Fruit fly (Drosophila melanogaster): ENCODE measurements around the gene CG34325.

CG34325 gene

DNA sequence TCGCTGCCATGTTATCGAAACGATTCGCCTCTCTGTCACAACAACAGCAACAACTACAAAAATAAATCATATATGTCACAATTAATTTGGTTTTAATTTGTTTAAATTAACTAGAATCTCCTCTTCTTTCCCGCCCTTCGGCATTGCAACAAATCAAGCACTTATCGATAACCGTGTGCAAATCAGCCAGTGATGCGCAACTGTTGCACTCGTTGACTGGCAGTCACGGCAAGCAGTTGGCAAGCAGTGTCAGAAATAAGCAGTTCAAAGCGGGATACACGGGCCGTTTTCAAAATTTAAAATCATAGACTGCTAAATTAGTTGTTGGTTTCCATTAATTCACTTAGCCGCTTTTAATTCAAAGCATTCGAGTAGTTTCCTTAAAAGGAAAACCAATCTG is 37.4 kb downstream of the CG34325 start, which contains the start of gene Axs:
Gene Axs (minus strand): TSS at position 131 of the 400 bp plus-strand sequence.
- TF ChIP-seq CG4496 (GFP tag; IDR thresholded peaks at IDR 0.05) (0 out of 3 replicates have a peak, but pooled peaks have one; percentile 13), CG17806 (tag; optimal IDR thresholded peaks at IDR 0.05) (no peak)

DNA sequence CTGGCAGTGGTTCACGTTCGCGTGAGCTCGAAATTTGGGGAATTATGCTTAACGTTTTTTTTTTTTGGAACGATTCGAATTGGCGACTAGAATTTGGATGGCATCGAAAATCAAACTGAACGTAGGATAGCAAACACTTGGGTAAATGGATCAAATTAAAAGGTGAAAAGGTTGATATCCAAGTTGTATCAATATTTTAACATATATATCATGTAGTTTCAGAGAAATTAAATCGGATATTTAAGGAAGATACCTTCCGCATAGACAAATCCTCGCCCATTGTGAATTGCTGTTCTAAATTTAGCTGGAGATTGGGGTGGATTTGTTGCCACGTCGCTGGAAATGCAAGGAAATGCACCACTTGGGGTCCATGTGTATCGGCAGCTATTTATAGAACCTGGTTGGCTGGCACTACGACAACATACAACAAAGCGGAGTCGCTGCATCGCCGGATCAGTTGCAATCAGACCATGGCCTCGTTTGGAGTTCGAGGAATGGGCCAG is 42.3 kb downstream of the CG34325 start, which contains the start of the genes CG13010 and sing:
Gene CG13010 (minus strand): TSS at position 101 of the 503 bp plus-strand sequence.
Gene sing (plus strand): TSS at position 453 of the 503 bp plus-strand sequence.
- TF ChIP-seq CG8301 (tag; optimal IDR thresholded peaks at IDR 0.05) (no peak), CG4496 (GFP tag; IDR thresholded peaks at IDR 0.05) (no peak), Ets98B (GFP tag; IDR thresholded peaks at IDR 0.05) (no peak), CG17806 (tag; optimal IDR thresholded peaks at IDR 0.05) (no peak), CG13204 (GFP tag; optimal IDR thresholded peaks at IDR 0.05) (no peak), CG9948 (tag; optimal IDR thresholded peaks at IDR 0.05) (no peak), CG34367 (tag; optimal IDR thresholded peaks at IDR 0.05) (no peak), Pif1B (GFP tag; optimal IDR thresholded peaks at IDR 0.05) (no peak), Pif1A (GFP tag; optimal IDR thresholded peaks at IDR 0.05) (no peak), CG14655 (GFP tag; optimal IDR thresholded peaks at IDR 0.05) (no peak), CG32121 (GFP tag; IDR thresholded peaks at IDR 0.05) (no peak), fd96Ca (GFP tag; IDR thresholded peaks at IDR 0.05) (no peak), CG12605 (GFP tag; IDR thresholded peaks at IDR 0.05) (no peak), CG15710 (tag; optimal IDR thresholded peaks at IDR 0.05) (no peak), EcR (GFP tag; optimal IDR thresholded peaks at IDR 0.05) (no peak)

DNA sequence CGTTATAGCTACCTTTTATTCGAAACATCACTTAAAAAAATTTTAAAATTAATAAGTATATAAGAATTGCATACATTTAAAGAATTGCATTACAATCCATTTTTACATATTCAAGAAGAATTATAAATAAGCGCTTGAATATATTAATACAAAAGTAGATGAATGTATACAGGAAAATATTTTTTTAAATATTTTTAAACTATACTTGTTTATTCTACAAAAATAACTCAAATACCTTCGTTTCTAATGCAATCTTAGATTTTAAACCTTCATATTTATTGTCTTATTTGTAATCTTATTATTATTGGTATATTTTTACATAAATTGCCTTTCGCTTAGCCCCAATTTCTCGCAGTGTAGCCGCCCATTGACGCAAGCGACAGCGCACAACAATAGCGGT is 44.0 kb downstream of the CG34325 start:
- TF ChIP-seq EcR (GFP tag; optimal IDR thresholded peaks at IDR 0.05) (no peak), CG15710 (tag; optimal IDR thresholded peaks at IDR 0.05) (peak; percentile 20), CG9948 (tag; optimal IDR thresholded peaks at IDR 0.05) (peak; percentile 25), CG8159 (tag; optimal IDR thresholded peaks at IDR 0.05) (peak; percentile 18), Snoo (tag; optimal IDR thresholded peaks at IDR 0.05) (peak; percentile 13), D1 (tag; optimal IDR thresholded peaks at IDR 0.05) (no peak), CG4496 (GFP tag; IDR thresholded peaks at IDR 0.05) (0 out of 3 replicates have a peak, but pooled peaks have one; percentile 14), CG12605 (GFP tag; IDR thresholded peaks at IDR 0.05) (no peak)

DNA sequence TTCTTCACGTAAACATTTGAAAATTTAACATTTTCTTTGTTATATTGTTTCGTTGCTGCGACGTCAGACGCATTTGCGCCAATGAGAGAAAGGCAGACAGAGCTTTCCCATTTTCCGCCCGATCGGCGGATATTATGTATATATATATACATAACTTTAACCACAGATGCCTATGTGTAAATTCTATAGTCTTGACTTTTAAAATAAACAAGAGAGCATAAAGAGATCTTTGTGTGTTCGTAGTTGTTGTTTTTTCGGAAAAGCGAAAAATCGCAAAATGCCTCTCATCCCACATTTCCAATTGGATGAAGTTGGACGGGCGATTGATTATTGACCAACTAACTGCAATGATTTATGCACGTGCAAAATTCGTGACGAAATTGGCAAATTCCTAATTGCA is 44.6 kb downstream of the CG34325 start, which contains the start of gene CG13012:
Gene CG13012 (minus strand): TSS at position 101 of the 400 bp plus-strand sequence.
- TF ChIP-seq Pif1B (GFP tag; optimal IDR thresholded peaks at IDR 0.05) (no peak), CG10348 (GFP tag; IDR thresholded peaks at IDR 0.05) (no peak)

DNA sequence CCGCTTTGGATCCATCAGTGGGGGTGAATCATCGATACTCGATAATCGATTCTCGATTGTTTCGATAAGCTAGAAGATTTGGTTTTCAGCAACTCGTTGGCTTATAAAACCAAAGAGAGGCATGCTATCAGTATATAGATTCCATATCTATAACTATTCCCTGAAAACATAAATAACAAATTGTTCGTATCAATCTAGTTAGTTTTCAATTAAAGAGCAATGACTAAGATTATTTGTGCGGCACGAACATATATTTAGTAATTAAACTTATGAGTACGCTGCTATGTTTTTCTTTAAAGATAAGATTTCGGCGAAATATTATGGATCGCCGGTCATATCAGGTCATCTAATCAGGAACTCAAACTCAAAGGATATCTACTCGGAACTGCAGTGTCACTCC is 46.7 kb downstream of the CG34325 start:
- no peak for TF ChIP-seq CG34367 (tag; optimal IDR thresholded peaks at IDR 0.05)
- no peak for TF ChIP-seq Pif1A (GFP tag; optimal IDR thresholded peaks at IDR 0.05)
- TF ChIP-seq CG32121 (GFP tag; IDR thresholded peaks at IDR 0.05): no peak
- TF ChIP-seq CG15710 (tag; optimal IDR thresholded peaks at IDR 0.05): no peak
- TF ChIP-seq Ets98B (GFP tag; IDR thresholded peaks at IDR 0.05): no peak
- no peak for TF ChIP-seq rn (GFP tag; IDR thresholded peaks at IDR 0.05)
- no peak for TF ChIP-seq CG8159 (tag; optimal IDR thresholded peaks at IDR 0.05)
- no peak for TF ChIP-seq CG14655 (GFP tag; optimal IDR thresholded peaks at IDR 0.05)
- no peak for TF ChIP-seq CG12605 (GFP tag; IDR thresholded peaks at IDR 0.05)
- no peak for TF ChIP-seq CG17806 (tag; optimal IDR thresholded peaks at IDR 0.05)
- TF ChIP-seq Pif1B (GFP tag; optimal IDR thresholded peaks at IDR 0.05): no peak
- TF ChIP-seq gl (tag; optimal IDR thresholded peaks at IDR 0.05): no peak
- no peak for TF ChIP-seq Snoo (tag; optimal IDR thresholded peaks at IDR 0.05)
- no peak for TF ChIP-seq EcR (GFP tag; optimal IDR thresholded peaks at IDR 0.05)
- no peak for TF ChIP-seq CG13204 (GFP tag; optimal IDR thresholded peaks at IDR 0.05)
- TF ChIP-seq D1 (tag; optimal IDR thresholded peaks at IDR 0.05): no peak
- TF ChIP-seq CG8301 (tag; optimal IDR thresholded peaks at IDR 0.05): no peak

DNA sequence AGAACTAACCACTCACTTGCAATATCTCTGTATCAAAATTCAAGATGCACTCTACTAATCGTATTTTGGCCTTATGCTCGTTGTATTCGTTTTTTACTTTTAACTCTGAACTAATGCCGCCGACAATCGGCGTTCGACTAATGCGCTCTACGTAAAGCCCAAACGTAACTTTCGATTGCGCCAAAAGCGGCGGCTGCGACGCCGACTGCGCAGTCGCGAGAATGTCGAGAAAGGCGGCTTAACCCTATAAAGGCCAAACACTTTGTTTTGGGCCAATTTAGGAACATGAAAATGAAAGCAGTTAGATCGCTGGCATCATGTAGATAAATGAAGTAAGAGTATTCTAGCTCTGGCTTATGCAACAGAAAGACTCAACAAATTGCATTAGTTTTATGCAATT is 48.3 kb downstream of the CG34325 start:
- TF ChIP-seq CG14655 (GFP tag; optimal IDR thresholded peaks at IDR 0.05) (no peak), Snoo (tag; optimal IDR thresholded peaks at IDR 0.05) (no peak), CG4496 (GFP tag; IDR thresholded peaks at IDR 0.05) (no peak), D1 (tag; optimal IDR thresholded peaks at IDR 0.05) (no peak), Ets98B (GFP tag; IDR thresholded peaks at IDR 0.05) (no peak), Pif1B (GFP tag; optimal IDR thresholded peaks at IDR 0.05) (no peak), Pif1A (GFP tag; optimal IDR thresholded peaks at IDR 0.05) (no peak), CG12605 (GFP tag; IDR thresholded peaks at IDR 0.05) (no peak), CG8159 (tag; optimal IDR thresholded peaks at IDR 0.05) (no peak), CG17806 (tag; optimal IDR thresholded peaks at IDR 0.05) (no peak), CG9948 (tag; optimal IDR thresholded peaks at IDR 0.05) (no peak), EcR (GFP tag; optimal IDR thresholded peaks at IDR 0.05) (no peak), CG34367 (tag; optimal IDR thresholded peaks at IDR 0.05) (no peak), CG15710 (tag; optimal IDR thresholded peaks at IDR 0.05) (no peak)
